Worm (Caenorhabditis elegans) whole organism, midembryonic: ENCODE results near the gene ssq-1.

Experiments used
- T22C8.4 ChIP-seq: fragments of 200-800 bp; sonication (Bioruptor generic); IDR thresholded peaks from 2 replicates; pipeline ENCODE4 v1.3.6; 2022; ENCODE audit warnings: missing genetic modification characterization, missing compliant biosample characterization
- cog-1 ChIP-seq: sonication (generic microtip); optimal IDR thresholded peaks from 2 replicates; lab custom pipeline; 2016; ENCODE audit warnings: missing genetic modification characterization, missing compliant biosample characterization
- flt-1 ChIP-seq: fragments of 200-800 bp; sonication (Bioruptor generic); IDR thresholded peaks from 2 replicates; pipeline ENCODE4 v1.3.6; 2022; ENCODE audit warnings: missing genetic modification characterization, missing compliant biosample characterization
- klf-2 ChIP-seq: fragments of 200-800 bp; sonication (Bioruptor generic); conservative IDR thresholded peaks from 2 replicates; pipeline ENCODE4 v1.3.6; 2022; ENCODE audit warnings: missing genetic modification reagents, missing genetic modification characterization, missing compliant biosample characterization
- ref-1 ChIP-seq: fragments of 200-800 bp; sonication (Bioruptor generic); conservative IDR thresholded peaks from 2 replicates; pipeline ENCODE4 v1.3.6; 2022; ENCODE audit warnings: missing genetic modification reagents, missing genetic modification characterization, missing compliant biosample characterization
- ztf-29 ChIP-seq: fragments of 200-800 bp; sonication (Bioruptor generic); IDR thresholded peaks from 2 replicates; pipeline ENCODE4 v1.3.6; 2022; ENCODE audit warnings: missing genetic modification reagents, missing genetic modification characterization, missing compliant biosample characterization

ce11 chrIV:9872210-9872609 lies 19.9 kb downstream of the ssq-1 start:
- TF ChIP-seq flt-1 (GFP tag; lab: Robert Waterston, UW) (no peak), T22C8.4 (GFP tag; lab: Robert Waterston, UW) (no peak), cog-1 (tag; lab: Kevin White, UChicago) (no peak), ref-1 (GFP tag; lab: Robert Waterston, UW) (no peak), klf-2 (GFP tag; lab: Robert Waterston, UW) (no peak), ztf-29 (no peak)
